Fruit fly (Drosophila melanogaster) whole organism: Measurements from ENCODE around the gene Srr.

ENCODE experiments used
- CG8478 ChIP-seq: fragments of >200 bp; optimal IDR thresholded peaks from 2 replicates; lab custom pipeline; 2018; ENCODE audit warnings: inconsistent platforms
- Dll ChIP-seq: fragments of >200 bp; optimal IDR thresholded peaks from 2 replicates; lab custom pipeline; 2017
- EcR ChIP-seq, 2 experiments: fragments of >200 bp; optimal IDR thresholded peaks; 2 replicates each; lab custom pipeline; 2017; ENCODE audit warnings: missing biosample characterization in 2 of 2, missing genetic modification characterization in 2 of 2, missing genetic modification reagents in 2 of 2

DNA sequence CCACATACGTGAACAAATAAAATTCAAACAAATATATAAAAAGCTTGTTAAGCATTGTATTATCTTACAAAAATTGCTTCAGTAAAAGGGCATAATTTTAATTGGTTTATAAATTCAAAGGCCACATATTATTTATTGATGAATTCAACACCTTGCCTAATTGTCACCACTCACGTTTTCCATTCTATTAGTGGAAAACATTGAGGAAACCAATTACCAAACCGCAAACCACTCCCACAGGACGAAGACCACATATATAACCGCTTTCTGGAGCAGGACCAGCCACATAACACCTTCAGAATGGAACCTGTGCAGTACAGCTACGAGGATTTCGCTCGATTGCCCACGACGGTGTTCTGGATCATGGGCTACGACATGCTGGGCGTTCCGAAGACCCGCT lies 32.7 kb downstream of the Srr start, which contains the start of gene Or85f:
- no peak for TF ChIP-seq CG8478 (lab: Kevin White, UChicago)
- no peak for TF ChIP-seq Dll (lab: Kevin White, UChicago)
- TF ChIP-seq EcR (GFP tag; optimal IDR thresholded peaks at IDR 0.05; lab: Kevin White, UChicago): no peak
